Worm (Caenorhabditis elegans) whole organism, early embryonic: Measurements from ENCODE around the gene tmem-258.
"Not testable (repeated sequence)": the region's sequence is repeated elsewhere in the genome, so short reads cannot be mapped to it uniquely, and the experiment has no call there.

Source experiments
- B0310.2 ChIP-seq: sonication (generic microtip); optimal IDR thresholded peaks from 2 replicates; lab custom pipeline; 2016; ENCODE audit warnings: mild to moderate bottlenecking, missing genetic modification characterization, missing compliant biosample characterization
- F13C5.2 ChIP-seq: sonication (generic microtip); optimal IDR thresholded peaks from 2 replicates; lab custom pipeline; 2017; ENCODE audit warnings: mild to moderate bottlenecking, missing genetic modification characterization, inconsistent platforms, missing compliant biosample characterization
- aly-1 ChIP-seq: sonication (generic microtip); optimal IDR thresholded peaks from 2 replicates; lab custom pipeline; 2016; ENCODE audit warnings: missing genetic modification characterization, missing compliant biosample characterization
- ama-1 ChIP-seq: fragments of 150-350 bp; optimal IDR thresholded peaks from 2 replicates; lab custom pipeline; 2014
- ceh-13 ChIP-seq: fragments of 200-800 bp; sonication (Bioruptor generic); optimal IDR thresholded peaks from 2 replicates; lab custom pipeline; 2018; ENCODE audit warnings: mild to moderate bottlenecking, missing genetic modification characterization, missing compliant biosample characterization
- ceh-36 ChIP-seq: sonication (generic microtip); optimal IDR thresholded peaks from 2 replicates; lab custom pipeline; 2016; ENCODE audit warnings: missing genetic modification characterization, inconsistent platforms, missing compliant biosample characterization
- ets-7 ChIP-seq: sonication (generic microtip); optimal IDR thresholded peaks from 2 replicates; lab custom pipeline; 2016; ENCODE audit warnings: missing genotype, missing genetic modification characterization, missing compliant biosample characterization
- flt-1 ChIP-seq: fragments of 200-800 bp; sonication (Bioruptor generic); IDR thresholded peaks from 2 replicates; pipeline ENCODE4 v1.3.6; 2022; ENCODE audit warnings: missing genetic modification characterization, missing compliant biosample characterization
- hmbx-1 ChIP-seq: sonication (generic microtip); optimal IDR thresholded peaks from 2 replicates; lab custom pipeline; 2016; ENCODE audit warnings: mild to moderate bottlenecking, missing genetic modification characterization, missing compliant biosample characterization
- hmg-4 ChIP-seq: fragments of 200-800 bp; sonication (Bioruptor generic); optimal IDR thresholded peaks from 2 replicates; lab custom pipeline; 2018; ENCODE audit warnings: mild to moderate bottlenecking, missing genetic modification characterization, missing compliant biosample characterization
- hnd-1 ChIP-seq: sonication (generic microtip); optimal IDR thresholded peaks from 2 replicates; lab custom pipeline; 2016; ENCODE audit warnings: missing genetic modification characterization, missing compliant biosample characterization
- pes-1 ChIP-seq: fragments of 200-800 bp; sonication (Bioruptor generic); IDR thresholded peaks from 2 replicates; pipeline ENCODE4 v1.3.6; 2022; ENCODE audit warnings: missing genetic modification reagents, missing genetic modification characterization, missing compliant biosample characterization
- scrt-1 ChIP-seq: fragments of 200-800 bp; sonication (Bioruptor generic); IDR thresholded peaks from 2 replicates; pipeline ENCODE4 v1.3.6; 2022; ENCODE audit warnings: missing genetic modification characterization, missing compliant biosample characterization
- sea-1 ChIP-seq: fragments of 200-800 bp; sonication (Bioruptor generic); conservative IDR thresholded peaks from 2 replicates; pipeline ENCODE4 v1.3.6; 2022; ENCODE audit warnings: missing genetic modification characterization, missing compliant biosample characterization
- tbx-11 ChIP-seq: fragments of 200-800 bp; sonication (Bioruptor generic); IDR thresholded peaks from 2 replicates; pipeline ENCODE4 v1.3.6; 2022; ENCODE audit warnings: missing genetic modification characterization, missing compliant biosample characterization
- tbx-37 ChIP-seq: fragments of 200-800 bp; sonication (Bioruptor generic); conservative IDR thresholded peaks from 2 replicates; pipeline ENCODE4 v1.3.6; 2022; ENCODE audit warnings: missing genetic modification reagents, missing genetic modification characterization, missing compliant biosample characterization
- tra-4 ChIP-seq: sonication (generic microtip); optimal IDR thresholded peaks from 2 replicates; lab custom pipeline; 2017; ENCODE audit warnings: missing genetic modification characterization, missing compliant biosample characterization

tmem-258 gene

ce11 chrV:7050153-7050552, 12.8 kb upstream of the tmem-258 start:
- TF ChIP-seq hmg-4 (GFP tag; lab: Kevin White, UChicago) (no peak), pes-1 (no peak), sea-1 (GFP tag; lab: Robert Waterston, UW) (no peak), scrt-1 (GFP tag; lab: Robert Waterston, UW) (no peak), hnd-1 (no peak), B0310.2 (no peak), tbx-11 (GFP tag; lab: Robert Waterston, UW) (no peak), F13C5.2 (no peak), ets-7 (no peak), aly-1 (tag; lab: Kevin White, UChicago) (no peak), hmbx-1 (tag; lab: Kevin White, UChicago) (no peak), ama-1 (lab: Kevin White, UChicago) (no peak), tbx-37 (GFP tag; lab: Robert Waterston, UW) (no peak), tra-4 (tag; lab: Kevin White, UChicago) (no peak), ceh-13 (GFP tag; lab: Kevin White, UChicago) (no peak), flt-1 (no peak), ceh-36 (tag; lab: Kevin White, UChicago) (no peak)

DNA sequence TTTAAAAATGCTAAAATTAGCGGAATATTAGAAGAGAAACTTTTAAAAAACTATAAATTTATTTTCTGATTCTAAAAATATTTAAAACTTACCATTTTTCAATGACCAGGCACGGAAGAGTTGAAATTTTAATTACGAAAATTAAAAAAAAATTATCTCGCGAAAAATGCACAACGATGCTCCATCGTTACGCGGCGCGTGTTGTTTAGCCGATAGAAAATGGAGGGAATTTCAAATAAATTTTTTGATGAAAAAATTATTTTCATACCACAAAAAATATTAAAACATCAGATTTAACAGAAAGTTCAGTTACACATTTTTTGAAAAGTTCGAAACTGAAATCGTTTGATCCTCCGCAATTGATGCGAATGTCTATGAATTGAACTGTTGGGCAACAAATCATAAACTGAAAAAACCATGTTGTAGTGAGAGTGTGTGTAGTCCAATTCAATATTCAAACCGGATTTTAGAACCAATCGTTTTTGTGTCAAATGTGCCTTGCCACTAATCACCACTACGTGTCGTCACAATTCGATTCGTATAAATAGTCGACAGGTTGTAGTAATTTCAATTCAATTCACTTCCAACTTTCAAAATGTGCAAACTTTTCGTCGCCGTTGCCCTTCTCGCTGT, 11.7 kb upstream of the tmem-258 start, which contains the start of the genes tofu-2 and spig-1:
TSS of gene tofu-2 (minus strand) at position 116 of the 633 bp plus-strand sequence.
TSS of gene spig-1 (plus strand) at position 583 of the 633 bp plus-strand sequence.
- TF ChIP-seq ceh-13 (GFP tag; lab: Kevin White, UChicago) (no peak), aly-1 (tag; lab: Kevin White, UChicago) (no peak), hmg-4 (GFP tag; lab: Kevin White, UChicago) (no peak), F13C5.2 (no peak), flt-1 (no peak), pes-1 (no peak), sea-1 (GFP tag; lab: Robert Waterston, UW) (no peak)

ce11 chrV:7053100-7053499, 9.9 kb upstream of the tmem-258 start, which contains the start of gene txt-17:
Gene txt-17, minus strand, starts transcription at chrV:7053200.
- TF ChIP-seq ets-7 (no peak), aly-1 (tag; lab: Kevin White, UChicago) (no peak), tbx-37 (GFP tag; lab: Robert Waterston, UW) (no peak), sea-1 (GFP tag; lab: Robert Waterston, UW) (no peak), flt-1 (no peak), tbx-11 (GFP tag; lab: Robert Waterston, UW) (no peak), pes-1 (no peak), F13C5.2 (no peak), ceh-13 (GFP tag; lab: Kevin White, UChicago) (no peak), hmg-4 (GFP tag; lab: Kevin White, UChicago) (no peak), ceh-36 (tag; lab: Kevin White, UChicago) (no peak)

ce11 chrV:7054598-7054997, 8.4 kb upstream of the tmem-258 start, which contains the start of gene spig-8:
Gene spig-8, plus strand, starts transcription at chrV:7054898.
- TF ChIP-seq ets-7 = no peak
- TF ChIP-seq sea-1 (GFP tag; lab: Robert Waterston, UW) = no peak
- no peak for TF ChIP-seq tbx-37 (GFP tag; lab: Robert Waterston, UW)
- TF ChIP-seq hnd-1 = no peak
- TF ChIP-seq hmg-4 (GFP tag; lab: Kevin White, UChicago) = no peak
- TF ChIP-seq ama-1 (lab: Kevin White, UChicago) = no peak
- TF ChIP-seq ceh-36 (tag; lab: Kevin White, UChicago) = no peak
- no peak for TF ChIP-seq aly-1 (tag; lab: Kevin White, UChicago)
- no peak for TF ChIP-seq F13C5.2
- no peak for TF ChIP-seq hmbx-1 (tag; lab: Kevin White, UChicago)
- no peak for TF ChIP-seq tra-4 (tag; lab: Kevin White, UChicago)

DNA sequence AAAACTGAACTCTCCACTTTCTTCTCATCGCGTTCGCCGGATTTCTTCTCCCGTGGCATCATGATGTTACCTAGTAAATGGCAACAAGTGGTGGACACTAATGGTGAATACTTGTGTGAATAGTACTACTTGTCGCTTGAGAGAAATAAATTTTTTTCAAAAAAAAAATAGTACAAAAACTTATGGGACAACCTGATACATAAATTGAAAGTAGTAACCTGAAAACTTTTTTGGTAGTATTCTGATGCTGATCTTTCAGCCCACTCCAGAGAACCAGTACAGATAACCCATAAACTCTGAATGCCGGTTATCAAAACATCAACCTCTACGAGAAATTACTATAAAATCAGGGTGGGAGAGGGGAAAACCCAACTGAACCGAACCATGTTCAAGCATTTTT, 5.2 kb upstream of the tmem-258 start, which contains the start of gene Y57E12AL.2:
TSS of gene Y57E12AL.2 (plus strand) at position 301 of the 400 bp plus-strand sequence.
- not testable (repeated sequence) for TF ChIP-seq aly-1 (tag; lab: Kevin White, UChicago); hmbx-1 (tag; lab: Kevin White, UChicago); pes-1

DNA sequence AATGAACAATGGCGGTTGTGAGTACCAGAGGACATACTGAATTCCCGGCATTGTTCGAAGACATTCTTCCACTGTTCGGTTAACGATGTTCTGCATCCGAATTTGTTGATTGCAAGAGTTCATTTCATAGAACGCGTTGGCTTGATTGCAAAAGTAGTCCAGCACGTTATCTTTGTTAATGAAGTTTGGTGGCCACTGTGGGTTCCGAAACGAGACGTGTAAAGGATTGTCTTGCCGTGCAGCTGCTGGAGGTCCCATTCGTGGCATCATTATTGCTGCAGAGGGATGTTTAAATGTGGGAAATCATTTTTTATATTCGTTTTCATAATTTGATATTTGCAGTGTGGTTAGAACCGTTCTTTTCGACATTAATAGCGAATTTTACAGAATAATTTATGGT, 3.6 kb upstream of the tmem-258 start, which contains the start of gene mdt-6:
TSS of gene mdt-6 (minus strand) at position 275 of the 400 bp plus-strand sequence.
- TF ChIP-seq hnd-1 (no peak), scrt-1 (GFP tag; lab: Robert Waterston, UW) (no peak), sea-1 (GFP tag; lab: Robert Waterston, UW) (no peak), hmg-4 (GFP tag; lab: Kevin White, UChicago) (no peak), ets-7 (no peak), tra-4 (tag; lab: Kevin White, UChicago) (no peak)

DNA sequence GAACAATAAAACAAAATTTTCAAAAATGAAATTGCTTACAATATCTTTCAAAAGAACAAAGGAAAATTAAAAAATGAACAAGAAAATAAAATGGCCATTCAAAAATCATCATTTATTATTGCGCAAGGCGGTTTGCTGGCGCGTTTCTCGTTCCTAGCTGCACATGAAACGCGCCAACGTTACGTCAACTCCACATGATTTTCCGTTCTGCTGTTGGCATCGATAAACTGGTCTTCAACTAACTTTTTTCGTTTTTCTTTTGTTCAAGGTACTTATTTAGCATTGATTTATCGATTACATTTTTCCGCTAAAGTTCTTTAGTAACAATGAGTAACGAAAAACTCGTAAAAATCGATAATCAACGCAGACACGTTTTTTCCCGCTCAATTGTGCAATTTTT, 2.6 kb upstream of the tmem-258 start, which contains the start of the genes Y57E12AL.6 and Y57E12AL.1:
TSS of gene Y57E12AL.6 (minus strand) at position 75 of the 400 bp plus-strand sequence.
TSS of gene Y57E12AL.1 (plus strand) at position 135 of the 400 bp plus-strand sequence.
- TF ChIP-seq pes-1 = peak; percentile 75
- TF ChIP-seq hmbx-1 (tag; lab: Kevin White, UChicago) = no peak
- 0 out of 2 replicates have a peak, but pooled peaks have one; percentile 39 for TF ChIP-seq tbx-37 (GFP tag; lab: Robert Waterston, UW)
- peak; percentile 66; the same call in 1 of the 2 replicates for TF ChIP-seq tbx-11 (GFP tag; lab: Robert Waterston, UW)
- peak; percentile 53; the same call in 1 of the 2 replicates for TF ChIP-seq flt-1
- peak; percentile 51 for TF ChIP-seq aly-1 (tag; lab: Kevin White, UChicago)
- TF ChIP-seq tra-4 (tag; lab: Kevin White, UChicago) = no peak
- no peak for TF ChIP-seq ama-1 (lab: Kevin White, UChicago)
- TF ChIP-seq B0310.2 = no peak
- TF ChIP-seq ceh-36 (tag; lab: Kevin White, UChicago) = peak; percentile 53
- peak; percentile 13 for TF ChIP-seq ceh-13 (GFP tag; lab: Kevin White, UChicago)
- TF ChIP-seq sea-1 (GFP tag; lab: Robert Waterston, UW) = no peak
- peak; percentile 70 for TF ChIP-seq F13C5.2
- TF ChIP-seq hnd-1 = peak; percentile 22
- TF ChIP-seq scrt-1 (GFP tag; lab: Robert Waterston, UW) = 0 out of 2 replicates have a peak, but pooled peaks have one; percentile 48
- peak; percentile 21 for TF ChIP-seq hmg-4 (GFP tag; lab: Kevin White, UChicago)
- no peak for TF ChIP-seq ets-7
